Fruit fly (Drosophila melanogaster) whole organism, embryonic: ENCODE results near the gene Bet3.
A peak's percentile ranks its signal among the peaks of the same experiment; 100 is the strongest.

Experiments used
- Adf1 ChIP-seq: fragments of 200-800 bp; sonication (Bioruptor generic); IDR thresholded peaks from 2 replicates; pipeline ENCODE4 v1.3.6; 2022; ENCODE audit warnings: missing biosample characterization, missing genetic modification characterization
- Aef1 ChIP-seq: fragments of 200-800 bp; sonication (Bioruptor generic); IDR thresholded peaks from 3 replicates; pipeline ENCODE4 v1.3.6; 2022; ENCODE audit warnings: missing biosample characterization, missing genetic modification characterization
- Atf6 ChIP-seq: fragments of 200-800 bp; sonication (Bioruptor generic); IDR thresholded peaks from 2 replicates; pipeline ENCODE4 v1.3.6; 2022; ENCODE audit warnings: missing biosample characterization, missing genetic modification characterization
- Bdp1 ChIP-seq: fragments of 200-800 bp; sonication (Bioruptor generic); optimal IDR thresholded peaks from 3 replicates; lab custom pipeline; 2016; ENCODE audit warnings: missing biosample characterization, missing genetic modification characterization
- CG10209 ChIP-seq: fragments of 200-800 bp; sonication (Bioruptor generic); optimal IDR thresholded peaks from 3 replicates; lab custom pipeline; 2017; ENCODE audit warnings: missing biosample characterization, mild to moderate bottlenecking, missing genetic modification characterization, missing genetic modification reagents
- CG10959 ChIP-seq: fragments of 200-800 bp; sonication (Bioruptor generic); IDR thresholded peaks from 2 replicates; pipeline ENCODE4 v1.3.6; 2022; ENCODE audit warnings: missing biosample characterization, missing genetic modification characterization
- CG11398 ChIP-seq: fragments of 200-800 bp; sonication (Bioruptor generic); optimal IDR thresholded peaks from 2 replicates; lab custom pipeline; 2016; ENCODE audit warnings: missing biosample characterization, missing genetic modification characterization
- CG11504 ChIP-seq: fragments of 200-800 bp; sonication (Bioruptor generic); optimal IDR thresholded peaks from 3 replicates; lab custom pipeline; 2019; ENCODE audit warnings: missing biosample characterization, mild to moderate bottlenecking, missing genetic modification characterization, moderate library complexity
- CG13287 ChIP-seq: fragments of 200-800 bp; sonication (Bioruptor generic); IDR thresholded peaks from 2 replicates; pipeline ENCODE4 v1.3.6; 2022; ENCODE audit warnings: missing biosample characterization, missing genetic modification characterization; ENCODE audit not compliant: partially characterized antibody
- CG14965 ChIP-seq: fragments of 200-800 bp; sonication (Bioruptor generic); optimal IDR thresholded peaks from 2 replicates; lab custom pipeline; 2016; ENCODE audit warnings: missing biosample characterization, missing genetic modification characterization, borderline replicate concordance
- CG17328 ChIP-seq: fragments of 200-800 bp; sonication (Bioruptor generic); IDR thresholded peaks from 2 replicates; pipeline ENCODE4 v1.3.6; 2022; ENCODE audit warnings: missing biosample characterization, missing genetic modification characterization
- CG17568 ChIP-seq: fragments of 200-800 bp; sonication (Bioruptor generic); optimal IDR thresholded peaks from 2 replicates; lab custom pipeline; 2018; ENCODE audit warnings: missing biosample characterization, mild to moderate bottlenecking, missing genetic modification characterization, moderate library complexity
- CG18764 ChIP-seq: fragments of 200-800 bp; sonication (Bioruptor generic); optimal IDR thresholded peaks from 3 replicates; lab custom pipeline; 2016; ENCODE audit warnings: missing biosample characterization, missing genetic modification characterization
- CG2116 ChIP-seq: fragments of 200-800 bp; sonication (Bioruptor generic); optimal IDR thresholded peaks from 3 replicates; lab custom pipeline; 2018; ENCODE audit warnings: missing biosample characterization, mild to moderate bottlenecking, missing genetic modification characterization
- CG2202 ChIP-seq: fragments of 200-800 bp; sonication (Bioruptor generic); optimal IDR thresholded peaks from 2 replicates; lab custom pipeline; 2018; ENCODE audit warnings: missing biosample characterization, mild to moderate bottlenecking, missing genetic modification characterization
- CG2875 ChIP-seq: fragments of 200-800 bp; sonication (Bioruptor generic); optimal IDR thresholded peaks from 2 replicates; lab custom pipeline; 2017; ENCODE audit warnings: missing biosample characterization, mild to moderate bottlenecking, missing genetic modification characterization, missing genetic modification reagents
- CG31224 ChIP-seq: fragments of 200-800 bp; sonication (Bioruptor generic); IDR thresholded peaks from 2 replicates; pipeline ENCODE4 v1.3.6; 2022; ENCODE audit warnings: missing biosample characterization, missing genetic modification characterization
- CG3281 ChIP-seq: fragments of 200-800 bp; sonication (Bioruptor generic); optimal IDR thresholded peaks from 3 replicates; lab custom pipeline; 2017; ENCODE audit warnings: missing biosample characterization, mild to moderate bottlenecking, missing genetic modification characterization
- CG3995 ChIP-seq: fragments of 200-800 bp; sonication (Bioruptor generic); optimal IDR thresholded peaks from 3 replicates; lab custom pipeline; 2016; ENCODE audit warnings: missing biosample characterization, missing genetic modification characterization
- CG42726 ChIP-seq: fragments of 200-800 bp; sonication (Bioruptor generic); IDR thresholded peaks from 2 replicates; pipeline ENCODE4 v1.3.6; 2022; ENCODE audit warnings: missing biosample characterization, missing genetic modification characterization; ENCODE audit not compliant: partially characterized antibody
- CG6272 ChIP-seq: fragments of 200-800 bp; sonication (Bioruptor generic); IDR thresholded peaks from 2 replicates; pipeline ENCODE4 v1.3.6; 2022; ENCODE audit warnings: missing biosample characterization, missing genetic modification characterization
- CG6689 ChIP-seq: fragments of 200-800 bp; sonication (Bioruptor generic); IDR thresholded peaks from 2 replicates; pipeline ENCODE4 v1.3.6; 2022; ENCODE audit warnings: missing biosample characterization, missing genetic modification characterization
- CG8089 ChIP-seq: fragments of 200-800 bp; sonication (Bioruptor generic); optimal IDR thresholded peaks from 3 replicates; lab custom pipeline; 2016; ENCODE audit warnings: missing biosample characterization, missing genetic modification characterization
- CG9727 ChIP-seq: fragments of 200-800 bp; sonication (Bioruptor generic); optimal IDR thresholded peaks from 3 replicates; lab custom pipeline; 2017; ENCODE audit warnings: missing biosample characterization, mild to moderate bottlenecking, missing genetic modification characterization
- CG9932 ChIP-seq: fragments of 200-800 bp; sonication (Bioruptor generic); IDR thresholded peaks from 2 replicates; pipeline ENCODE4 v1.3.6; 2022; ENCODE audit warnings: missing biosample characterization, missing genetic modification characterization
- Dip3 ChIP-seq: fragments of 200-800 bp; sonication (Bioruptor generic); optimal IDR thresholded peaks from 3 replicates; lab custom pipeline; 2016; ENCODE audit warnings: missing biosample characterization, missing genetic modification characterization
- Doc2 ChIP-seq: fragments of 200-800 bp; sonication (Bioruptor generic); IDR thresholded peaks from 2 replicates; pipeline ENCODE4 v1.3.6; 2022; ENCODE audit warnings: missing biosample characterization, missing genetic modification characterization
- GATAe ChIP-seq: fragments of 200-800 bp; sonication (Bioruptor generic); conservative IDR thresholded peaks from 2 replicates; pipeline ENCODE4 v1.3.6; 2022; ENCODE audit warnings: missing biosample characterization, missing genetic modification characterization
- HLH3B ChIP-seq: fragments of 200-800 bp; sonication (Bioruptor generic); IDR thresholded peaks from 2 replicates; pipeline ENCODE4 v1.3.6; 2022; ENCODE audit warnings: missing biosample characterization, missing genetic modification characterization
- Kr ChIP-seq: fragments of 200-800 bp; sonication (Bioruptor generic); optimal IDR thresholded peaks from 2 replicates; lab custom pipeline; 2017; ENCODE audit warnings: missing biosample characterization, mild to moderate bottlenecking, missing genetic modification characterization
- Lpt ChIP-seq: fragments of >200 bp; optimal IDR thresholded peaks from 2 replicates; lab custom pipeline; 2018; ENCODE audit warnings: missing biosample characterization, missing genetic modification characterization
- Ravus ChIP-seq: fragments of 200-800 bp; sonication (Bioruptor generic); IDR thresholded peaks from 2 replicates; pipeline ENCODE4 v1.3.6; 2022; ENCODE audit warnings: missing biosample characterization, missing genetic modification characterization
- Scr ChIP-seq: fragments of 200-800 bp; sonication (Bioruptor generic); IDR thresholded peaks from 2 replicates; pipeline ENCODE4 v1.3.6; 2022; ENCODE audit warnings: missing biosample characterization, missing genetic modification characterization; ENCODE audit not compliant: partially characterized antibody
- Sry-δ ChIP-seq: fragments of 200-800 bp; sonication (Bioruptor generic); optimal IDR thresholded peaks from 2 replicates; lab custom pipeline; 2016; ENCODE audit warnings: missing biosample characterization, missing genetic modification characterization
- Stat92E ChIP-seq, 3 experiments: fragments of >200 bp in 2 of 3; fragments of 200-800 bp in 1 of 3; sonication (Bioruptor generic) in 1 of 3; optimal IDR thresholded peaks; 2 replicates each; lab custom pipeline; 2017 to 2019; ENCODE audit warnings: missing biosample characterization in 3 of 3, missing genetic modification characterization in 3 of 3, mild to moderate bottlenecking in 1 of 3, moderate library complexity in 1 of 3
- Taf1 ChIP-seq: fragments of 200-800 bp; sonication (Bioruptor generic); IDR thresholded peaks from 2 replicates; pipeline ENCODE4 v1.3.6; 2022; ENCODE audit warnings: missing biosample characterization, missing genetic modification characterization
- Tbp ChIP-seq: fragments of >200 bp; optimal IDR thresholded peaks from 2 replicates; lab custom pipeline; 2018; ENCODE audit warnings: missing biosample characterization, missing genetic modification characterization
- Xbp1 ChIP-seq: fragments of 200-800 bp; sonication (Bioruptor generic); optimal IDR thresholded peaks from 3 replicates; lab custom pipeline; 2016; ENCODE audit warnings: missing biosample characterization, mild to moderate bottlenecking, missing genetic modification characterization
- cato ChIP-seq: fragments of 200-800 bp; sonication (Bioruptor generic); optimal IDR thresholded peaks from 2 replicates; lab custom pipeline; 2016; ENCODE audit warnings: missing biosample characterization, missing genetic modification characterization, borderline replicate concordance
- dimm ChIP-seq: fragments of 200-800 bp; sonication (Bioruptor generic); IDR thresholded peaks from 2 replicates; pipeline ENCODE4 v1.3.6; 2022; ENCODE audit warnings: missing biosample characterization, missing genetic modification characterization
- fu2 ChIP-seq: fragments of 200-800 bp; sonication (Bioruptor generic); optimal IDR thresholded peaks from 2 replicates; lab custom pipeline; 2016; ENCODE audit warnings: missing biosample characterization, missing genetic modification characterization
- gfzf ChIP-seq: fragments of 200-800 bp; sonication (Bioruptor generic); optimal IDR thresholded peaks from 2 replicates; lab custom pipeline; 2016; ENCODE audit warnings: missing biosample characterization, mild to moderate bottlenecking, missing genetic modification characterization, moderate library complexity
- grn ChIP-seq: fragments of 200-800 bp; sonication (Bioruptor generic); optimal IDR thresholded peaks from 3 replicates; lab custom pipeline; 2017; ENCODE audit warnings: missing biosample characterization, missing genetic modification characterization
- ken ChIP-seq: fragments of 200-800 bp; sonication (Bioruptor generic); IDR thresholded peaks from 3 replicates; pipeline ENCODE4 v1.3.6; 2022; ENCODE audit warnings: missing biosample characterization, missing genetic modification characterization
- kni ChIP-seq: fragments of 200-800 bp; sonication (Bioruptor generic); optimal IDR thresholded peaks from 3 replicates; lab custom pipeline; 2017; ENCODE audit warnings: mild to moderate bottlenecking, missing biosample characterization, missing genetic modification reagents, missing genetic modification characterization
- maf-S ChIP-seq: fragments of 200-800 bp; sonication (Bioruptor generic); optimal IDR thresholded peaks from 2 replicates; lab custom pipeline; 2016; ENCODE audit warnings: missing biosample characterization, missing genetic modification characterization
- nom ChIP-seq: fragments of 200-800 bp; sonication (Bioruptor generic); optimal IDR thresholded peaks from 2 replicates; lab custom pipeline; 2017; ENCODE audit warnings: missing biosample characterization, missing genetic modification characterization, mild to moderate bottlenecking, moderate library complexity, missing genetic modification reagents
- sim ChIP-seq: fragments of 200-800 bp; sonication (Bioruptor generic); IDR thresholded peaks from 2 replicates; pipeline ENCODE4 v1.3.6; 2022; ENCODE audit warnings: missing biosample characterization, missing genetic modification characterization
- slbo ChIP-seq: fragments of 200-800 bp; sonication (Bioruptor generic); IDR thresholded peaks from 2 replicates; pipeline ENCODE4 v1.3.6; 2022; ENCODE audit warnings: missing biosample characterization, missing genetic modification characterization
- sna ChIP-seq: fragments of 200-800 bp; sonication (Bioruptor generic); IDR thresholded peaks from 2 replicates; pipeline ENCODE4 v1.3.6; 2022; ENCODE audit warnings: missing biosample characterization, missing genetic modification characterization; ENCODE audit not compliant: partially characterized antibody
- so ChIP-seq: fragments of 200-800 bp; sonication (Bioruptor generic); IDR thresholded peaks from 3 replicates; pipeline ENCODE4 v1.3.6; 2022; ENCODE audit warnings: missing biosample characterization, missing genetic modification characterization

Bet3 gene

dm6 chr3L:9468261-9468890 lies 26.3 kb upstream of the Bet3 start (continued):
- peak; percentile 35 for TF ChIP-seq slbo
- TF ChIP-seq gfzf (GFP tag; lab: Kevin White, UChicago), result no peak
- TF ChIP-seq CG42726 (GFP tag; lab: Robert Waterston, UW), result no peak
- TF ChIP-seq fu2 (GFP tag; lab: Kevin White, UChicago), result no peak
- TF ChIP-seq CG14965 (GFP tag; lab: Kevin White, UChicago), result no peak
- TF ChIP-seq Adf1 (GFP tag; lab: Robert Waterston, UW), result no peak
- no peak for TF ChIP-seq Atf6 (GFP tag; lab: Robert Waterston, UW)
- TF ChIP-seq ken (GFP tag; lab: Robert Waterston, UW), result no peak
- TF ChIP-seq GATAe (GFP tag; lab: Robert Waterston, UW), result no peak
- TF ChIP-seq Scr (GFP tag; lab: Robert Waterston, UW), result no peak
- no peak for TF ChIP-seq sna
- TF ChIP-seq CG31224 (GFP tag; lab: Robert Waterston, UW), result no peak
- TF ChIP-seq kni (GFP tag; lab: Kevin White, UChicago), result no peak
- TF ChIP-seq CG6689 (GFP tag; lab: Robert Waterston, UW), result no peak
- peak; percentile 51 for TF ChIP-seq CG3281 (GFP tag; lab: Kevin White, UChicago)
- no peak for TF ChIP-seq CG11398 (GFP tag; lab: Kevin White, UChicago)
- peak; percentile 26 for TF ChIP-seq Xbp1
- no peak for TF ChIP-seq CG13287 (GFP tag; lab: Robert Waterston, UW)
- no peak for TF ChIP-seq sim (GFP tag; lab: Robert Waterston, UW)
- no peak for TF ChIP-seq CG17568
- TF ChIP-seq CG2875 (GFP tag; lab: Kevin White, UChicago), result no peak
- no peak for TF ChIP-seq CG2116 (GFP tag; lab: Kevin White, UChicago)
- TF ChIP-seq Tbp (GFP tag; lab: Kevin White, UChicago), result no peak
- no peak for TF ChIP-seq CG8089
- TF ChIP-seq Ravus, result no peak
- peak; percentile 2 for TF ChIP-seq CG3995 (GFP tag; lab: Kevin White, UChicago)
- TF ChIP-seq Doc2 (GFP tag; lab: Robert Waterston, UW), result no peak
- TF ChIP-seq CG10209 (GFP tag; lab: Kevin White, UChicago), result peak; percentile 17
- TF ChIP-seq Taf1, result no peak
- TF ChIP-seq CG2202 (tag; lab: Kevin White, UChicago), result no peak
- no peak for TF ChIP-seq so (GFP tag; lab: Robert Waterston, UW)
- TF ChIP-seq CG9727 (GFP tag; lab: Kevin White, UChicago), result peak; percentile 28
- TF ChIP-seq CG6272 (GFP tag; lab: Robert Waterston, UW), result no peak
- TF ChIP-seq Dip3 (GFP tag; lab: Kevin White, UChicago), result no peak
- TF ChIP-seq dimm (GFP tag; lab: Robert Waterston, UW), result no peak
- TF ChIP-seq CG17328 (GFP tag; lab: Robert Waterston, UW), result no peak
- no peak for TF ChIP-seq grn (GFP tag; lab: Kevin White, UChicago)
- TF ChIP-seq Lpt (GFP tag; lab: Kevin White, UChicago), result no peak
- no peak for TF ChIP-seq cato
- no peak for TF ChIP-seq Stat92E (GFP tag; optimal IDR thresholded peaks at IDR 0.05; lab: Kevin White, UChicago)
- TF ChIP-seq nom (GFP tag; lab: Kevin White, UChicago), result no peak
- TF ChIP-seq CG10959, result no peak
- TF ChIP-seq Bdp1 (GFP tag; lab: Kevin White, UChicago), result no peak
- TF ChIP-seq CG18764 (GFP tag; lab: Kevin White, UChicago), result no peak
- peak; percentile 66 for TF ChIP-seq CG11504 (tag; lab: Kevin White, UChicago)
- no peak for TF ChIP-seq Aef1
- TF ChIP-seq Sry-δ (GFP tag; lab: Kevin White, UChicago), result no peak
- TF ChIP-seq HLH3B (GFP tag; lab: Robert Waterston, UW), result no peak
- TF ChIP-seq Kr, result no peak
- TF ChIP-seq CG9932 (GFP tag; lab: Robert Waterston, UW), result peak; percentile 12; the same call in 1 of the 2 replicates
- TF ChIP-seq maf-S (GFP tag; lab: Kevin White, UChicago), result no peak
